Fruit fly (Drosophila melanogaster) S2 (cell line): ENCODE measurements around the gene CG1737.

ENCODE experiments used
- CG8478 ChIP-seq: fragments of >200 bp; optimal IDR thresholded peaks from 2 replicates; lab custom pipeline; 2018
- CTCF ChIP-seq, 2 experiments: fragments of >200 bp; optimal IDR thresholded peaks; 2 replicates each; lab custom pipeline; 2018

- no peak for TF ChIP-seq CG8478 (lab: Kevin White, UChicago)
- no peak for TF ChIP-seq CTCF (optimal IDR thresholded peaks at IDR 0.05; lab: Kevin White, UChicago)
Observed at dm6 chrX:11382588-11382987, 32.2 kb downstream of the CG1737 start.
